Worm (Caenorhabditis elegans) whole organism, young adult: ENCODE data around the gene C35D10.5.

Experiments
- Y79H2A.3 ChIP-seq: fragments of 200-800 bp; sonication (Bioruptor generic); conservative IDR thresholded peaks from 2 replicates; pipeline ENCODE4 v1.3.6; 2022; ENCODE audit warnings: missing genetic modification reagents, missing genetic modification characterization, missing compliant biosample characterization
- ama-1 ChIP-seq, 3 experiments: fragments of 150-350 bp in 1 of 3; sonication (generic microtip) in 2 of 3; optimal IDR thresholded peaks; 2 replicates each; lab custom pipeline; 2014 to 2018; ENCODE audit warnings: missing biosample characterization in 2 of 3, missing genetic modification characterization in 2 of 3, missing genetic modification reagents in 2 of 3
- die-1 ChIP-seq: sonication (generic microtip); optimal IDR thresholded peaks from 2 replicates; lab custom pipeline; 2016; ENCODE audit warnings: missing genotype, mild to moderate bottlenecking, missing genetic modification characterization, missing compliant biosample characterization
- hlh-26 ChIP-seq: fragments of 200-800 bp; sonication (Bioruptor generic); conservative IDR thresholded peaks from 2 replicates; pipeline ENCODE4 v1.3.6; 2022; ENCODE audit warnings: missing genetic modification reagents, missing genetic modification characterization, missing compliant biosample characterization
- hrde-1 ChIP-seq: sonication (generic microtip); optimal IDR thresholded peaks from 2 replicates; lab custom pipeline; 2016; ENCODE audit warnings: missing genetic modification characterization, mild to moderate bottlenecking, missing compliant biosample characterization, moderate library complexity, missing genotype, missing genetic modification reagents, borderline replicate concordance
- nfya-1 ChIP-seq: sonication (generic microtip); optimal IDR thresholded peaks from 2 replicates; lab custom pipeline; 2017; ENCODE audit warnings: antibody characterized with exemption, missing compliant biosample characterization, missing genetic modification characterization, borderline replicate concordance; ENCODE audit not compliant: insufficient read depth
- nhr-80 ChIP-seq: sonication (generic microtip); optimal IDR thresholded peaks from 2 replicates; lab custom pipeline; 2016; ENCODE audit warnings: missing genetic modification characterization, missing compliant biosample characterization
- rec-8 ChIP-seq, 2 experiments: sonication (generic microtip); optimal IDR thresholded peaks; 2 replicates each; lab custom pipeline; 2016; ENCODE audit warnings: mild to moderate bottlenecking in 2 of 2, missing genetic modification characterization in 2 of 2, missing genetic modification reagents in 2 of 2, missing genotype in 2 of 2, missing biosample characterization in 1 of 2, missing compliant biosample characterization in 1 of 2, moderate library complexity in 1 of 2
- snpc-4 ChIP-seq, 5 experiments: fragments of 150-350 bp in 1 of 5; sonication (generic microtip) in 4 of 5; optimal IDR thresholded peaks; 2 replicates each; lab custom pipeline; 2014 to 2018; ENCODE audit warnings: missing genetic modification characterization in 5 of 5, missing biosample characterization in 3 of 5, antibody characterized with exemption in 2 of 5, mild to moderate bottlenecking in 2 of 5, missing compliant biosample characterization in 2 of 5, missing genotype in 2 of 5, moderate library complexity in 2 of 5, missing genetic modification reagents in 1 of 5
- unc-62 ChIP-seq: fragments of 150-350 bp; optimal IDR thresholded peaks from 2 replicates; lab custom pipeline; 2014; ENCODE audit warnings: missing biosample characterization, missing genetic modification reagents, missing genetic modification characterization
- zim-3 ChIP-seq: sonication (generic microtip); optimal IDR thresholded peaks from 2 replicates; lab custom pipeline; 2017; ENCODE audit warnings: mild to moderate bottlenecking, missing genetic modification characterization, moderate library complexity, missing compliant biosample characterization
- ztf-3 ChIP-seq: fragments of 200-800 bp; sonication (Bioruptor generic); optimal IDR thresholded peaks from 2 replicates; lab custom pipeline; 2018; ENCODE audit warnings: mild to moderate bottlenecking, missing genetic modification characterization, missing compliant biosample characterization

- no peak for TF ChIP-seq Y79H2A.3
- no peak for TF ChIP-seq die-1
- TF ChIP-seq snpc-4 (GFP tag; optimal IDR thresholded peaks at IDR 0.05; lab: Kevin White, UChicago), result no peak
- TF ChIP-seq snpc-4 (tag; optimal IDR thresholded peaks at IDR 0.05; lab: Kevin White, UChicago), result no peak
- no peak for TF ChIP-seq ama-1 (optimal IDR thresholded peaks at IDR 0.05; lab: Kevin White, UChicago)
- TF ChIP-seq ama-1 (GFP tag; optimal IDR thresholded peaks at IDR 0.05; lab: Kevin White, UChicago), result no peak
- no peak for TF ChIP-seq hrde-1
- no peak for TF ChIP-seq nfya-1 (tag; lab: Kevin White, UChicago)
- TF ChIP-seq hlh-26 (GFP tag; lab: Robert Waterston, UW), result no peak
- TF ChIP-seq nhr-80 (tag; lab: Kevin White, UChicago), result no peak
- no peak for TF ChIP-seq unc-62 (GFP tag; lab: Kevin White, UChicago)
- TF ChIP-seq rec-8 (tag; optimal IDR thresholded peaks at IDR 0.05; lab: Kevin White, UChicago), result no peak
- TF ChIP-seq ztf-3 (GFP tag; lab: Kevin White, UChicago), result no peak
- TF ChIP-seq zim-3 (tag; lab: Kevin White, UChicago), result no peak
Measured at ce11 chrIII:4844327-4844726, 17.8 kb upstream of the C35D10.5 start, which contains the start of the genes clec-157 and fkh-5.
